Fruit fly (Drosophila melanogaster) S2 (cell line): ENCODE measurements around the gene CG13972.

Experiments used
- CG8478 ChIP-seq: fragments of >200 bp; optimal IDR thresholded peaks from 2 replicates; lab custom pipeline; 2018
- CTCF ChIP-seq, 2 experiments: fragments of >200 bp; optimal IDR thresholded peaks; 2 replicates each; lab custom pipeline; 2018

CG13972 gene

DNA sequence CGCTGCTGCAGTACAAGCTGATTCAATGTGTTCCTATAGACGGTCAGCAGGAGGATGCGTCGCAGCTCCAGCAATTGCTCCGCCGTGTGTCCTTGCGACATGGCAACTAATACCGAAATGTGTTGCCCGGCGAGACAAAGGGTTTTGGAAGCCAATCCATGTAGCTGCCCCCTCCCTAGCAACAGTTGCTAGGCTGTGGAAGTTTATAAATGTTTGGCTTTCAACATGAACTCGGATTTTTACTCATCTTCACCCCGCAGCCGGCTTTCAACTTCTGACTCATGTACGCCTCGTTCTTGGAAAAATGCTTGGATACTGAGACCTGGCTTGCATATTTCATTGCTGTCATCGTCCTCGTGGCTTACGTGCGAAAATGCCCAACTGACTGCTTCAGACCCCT, at the start of gene CG13972:
Gene CG13972 (minus strand): TSS at position 101 of the 400 bp plus-strand sequence.
- TF ChIP-seq CG8478 (lab: Kevin White, UChicago): no peak
- TF ChIP-seq CTCF (optimal IDR thresholded peaks at IDR 0.05; lab: Kevin White, UChicago): no peak

DNA sequence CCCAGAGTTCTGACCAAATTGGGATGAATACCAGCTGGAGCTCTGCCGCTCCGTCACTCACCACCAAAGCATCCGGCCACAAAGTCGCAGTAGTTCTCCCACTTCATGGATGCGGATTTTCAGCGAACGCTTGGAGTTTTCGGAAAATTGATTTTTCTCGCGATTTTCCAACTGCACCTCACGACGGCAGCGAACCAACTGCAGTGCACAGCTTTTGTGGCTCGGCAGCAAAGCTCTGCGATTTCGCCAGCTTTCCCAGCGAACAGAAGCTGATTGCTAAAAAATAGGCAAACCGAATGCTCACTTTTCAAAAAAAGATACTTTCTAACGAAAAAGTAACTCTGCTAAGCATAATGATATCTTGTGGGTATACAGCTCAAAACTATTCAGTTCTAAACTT, 44.1 kb upstream of the CG13972 start, which contains the start of gene CG5646:
Gene CG5646 (minus strand): TSS at position 206 of the 400 bp plus-strand sequence.
- no peak for TF ChIP-seq CG8478 (lab: Kevin White, UChicago)
- TF ChIP-seq CTCF (optimal IDR thresholded peaks at IDR 0.05; lab: Kevin White, UChicago): no peak

DNA sequence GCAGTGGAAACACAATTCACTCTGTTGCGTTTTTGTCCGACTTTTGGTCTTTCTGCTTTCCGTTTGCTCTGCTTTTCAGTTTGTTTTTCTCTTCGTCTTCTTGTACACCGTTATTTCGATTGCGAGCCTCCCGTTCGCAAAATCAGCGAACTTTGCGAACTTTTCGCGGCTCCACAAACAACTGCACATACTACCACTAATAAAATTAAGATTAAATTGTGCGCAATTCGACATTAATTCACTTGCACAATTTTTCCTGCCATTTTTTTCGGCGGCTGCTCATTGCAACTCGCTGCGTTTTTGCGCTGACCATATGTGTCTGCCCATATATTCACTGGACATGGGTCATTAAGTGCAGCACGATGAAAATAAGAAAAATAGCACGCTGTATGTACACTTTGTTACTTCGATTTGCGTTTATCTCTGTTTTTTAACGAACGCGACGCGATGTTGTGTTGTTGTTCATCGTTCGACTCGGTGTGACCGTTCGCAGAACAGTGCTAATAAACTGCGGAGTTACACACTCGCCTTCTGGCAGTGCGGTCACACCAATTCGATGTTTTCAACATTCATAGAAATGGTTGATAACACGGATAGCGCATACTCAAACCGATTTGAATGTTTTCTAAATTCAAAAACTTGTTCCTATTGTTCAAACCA, 41.7 kb upstream of the CG13972 start, which contains the start of gene Klp98A:
Gene Klp98A (minus strand): TSS at position 486 of the 660 bp plus-strand sequence.
- peak; percentile 55 to 56 for TF ChIP-seq CTCF (optimal IDR thresholded peaks at IDR 0.05; lab: Kevin White, UChicago)
- no peak for TF ChIP-seq CG8478 (lab: Kevin White, UChicago)

DNA sequence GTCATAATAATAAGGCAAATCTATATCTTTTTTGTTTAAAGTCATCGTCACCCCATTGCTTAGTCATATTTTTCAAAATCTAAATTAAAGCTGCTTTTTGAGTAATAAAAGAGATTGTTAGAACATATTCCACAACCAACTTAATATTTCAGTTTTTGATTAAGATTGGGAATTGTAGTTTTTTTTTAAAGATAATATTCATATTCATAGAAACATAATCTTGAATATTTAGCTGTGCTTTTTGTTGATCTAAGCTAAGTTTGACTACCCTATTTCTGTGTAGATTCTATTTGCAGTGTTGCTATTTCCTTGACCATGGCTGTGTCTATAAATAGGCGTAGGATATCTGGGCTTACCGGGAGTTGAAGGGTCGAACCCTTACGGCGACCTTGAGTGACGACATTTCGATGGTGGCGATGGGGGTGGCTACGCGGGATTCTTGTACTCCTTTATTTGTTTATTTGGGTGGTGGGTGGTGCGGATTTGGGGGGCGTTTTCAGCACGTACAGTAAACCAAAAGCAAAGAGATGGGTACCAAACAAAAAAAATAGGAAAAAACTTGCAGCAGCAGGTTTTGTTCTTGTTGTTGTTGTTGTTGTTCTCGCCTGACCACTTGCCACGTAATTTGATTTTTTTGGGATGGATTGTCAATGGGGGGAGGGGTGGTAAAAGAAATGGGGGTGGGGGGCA, 41.1 kb upstream of the CG13972 start:
- TF ChIP-seq CTCF (optimal IDR thresholded peaks at IDR 0.05; lab: Kevin White, UChicago): no peak
- TF ChIP-seq CG8478 (lab: Kevin White, UChicago): no peak

DNA sequence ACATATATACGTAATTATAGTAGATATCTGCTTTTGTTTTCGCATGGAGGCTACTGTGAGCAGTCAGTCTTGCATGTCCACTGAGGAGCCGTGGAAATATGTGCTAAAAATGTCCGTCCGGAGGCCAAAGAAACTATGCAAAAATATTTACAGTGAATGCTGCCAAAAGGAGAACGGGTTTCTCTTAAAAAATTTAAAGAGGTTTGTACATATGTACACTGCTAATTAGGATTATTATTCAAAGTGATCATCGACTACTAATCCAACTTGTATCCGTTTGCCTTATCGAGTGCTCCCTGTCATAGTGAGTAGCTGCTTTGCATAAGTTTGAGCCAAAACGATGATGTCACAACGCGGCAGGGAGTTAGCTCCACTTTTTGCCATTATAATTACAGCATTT, 39.9 kb upstream of the CG13972 start:
- no peak for TF ChIP-seq CG8478 (lab: Kevin White, UChicago)
- no peak for TF ChIP-seq CTCF (optimal IDR thresholded peaks at IDR 0.05; lab: Kevin White, UChicago)

DNA sequence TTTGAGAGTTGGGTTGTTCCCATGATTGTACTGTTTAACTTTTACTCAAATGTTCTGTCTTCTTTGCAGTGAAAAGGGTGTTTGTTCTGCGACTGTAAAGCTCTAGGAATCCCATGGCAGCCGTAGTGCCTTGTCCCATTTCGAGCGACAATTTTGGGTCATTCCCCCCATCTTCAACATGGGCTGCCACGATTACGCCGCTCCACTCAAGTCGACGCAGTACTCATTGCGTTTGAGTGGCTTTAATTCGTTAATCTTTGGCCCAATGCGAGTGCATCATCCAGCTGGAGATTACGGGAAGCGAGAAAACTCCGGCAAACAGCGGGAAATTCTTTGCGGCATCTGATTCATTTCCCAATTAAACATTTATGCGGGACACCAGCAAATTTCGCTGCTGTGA, 39.4 kb upstream of the CG13972 start:
- no peak for TF ChIP-seq CTCF (optimal IDR thresholded peaks at IDR 0.05; lab: Kevin White, UChicago)
- no peak for TF ChIP-seq CG8478 (lab: Kevin White, UChicago)

DNA sequence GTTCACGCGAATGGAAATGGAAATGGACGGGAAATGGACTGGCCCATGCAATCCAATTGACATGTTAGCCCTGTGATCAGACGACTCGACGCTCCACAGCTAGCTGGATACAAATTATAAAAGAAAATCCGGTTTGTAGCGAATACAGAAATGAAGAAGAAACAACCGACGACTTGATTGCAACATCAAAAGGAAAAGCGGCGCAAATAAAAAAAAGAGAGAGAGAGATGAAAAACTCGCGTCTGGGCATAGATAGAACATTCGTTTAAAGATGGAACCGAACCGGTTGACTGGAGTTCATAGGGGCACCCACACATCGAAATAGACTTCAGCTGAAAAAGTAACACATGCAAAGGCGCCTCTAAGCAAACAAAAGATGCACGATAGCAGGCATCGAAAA, 38.8 kb upstream of the CG13972 start:
- no peak for TF ChIP-seq CTCF (optimal IDR thresholded peaks at IDR 0.05; lab: Kevin White, UChicago)
- no peak for TF ChIP-seq CG8478 (lab: Kevin White, UChicago)

DNA sequence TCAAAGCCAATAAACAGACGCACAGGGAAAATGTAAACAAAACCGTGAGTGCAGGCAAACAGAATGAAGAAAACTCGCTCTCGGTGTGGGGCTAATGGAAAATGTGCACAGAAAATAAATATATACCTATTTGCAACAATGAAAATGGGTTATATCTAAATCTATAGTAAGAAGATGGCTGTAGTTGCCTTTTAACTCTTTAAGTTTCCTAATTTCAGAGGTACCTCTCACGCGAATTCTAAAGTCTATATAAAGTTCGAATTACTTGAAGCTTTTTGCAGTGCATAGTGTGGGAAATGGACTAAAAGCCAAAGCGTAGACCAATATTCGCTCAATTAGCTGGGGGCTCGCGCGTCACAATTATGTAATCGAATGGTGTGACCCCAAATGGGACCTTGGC, 37.9 kb upstream of the CG13972 start:
- TF ChIP-seq CG8478 (lab: Kevin White, UChicago) (no peak), CTCF (optimal IDR thresholded peaks at IDR 0.05; lab: Kevin White, UChicago) (no peak)

DNA sequence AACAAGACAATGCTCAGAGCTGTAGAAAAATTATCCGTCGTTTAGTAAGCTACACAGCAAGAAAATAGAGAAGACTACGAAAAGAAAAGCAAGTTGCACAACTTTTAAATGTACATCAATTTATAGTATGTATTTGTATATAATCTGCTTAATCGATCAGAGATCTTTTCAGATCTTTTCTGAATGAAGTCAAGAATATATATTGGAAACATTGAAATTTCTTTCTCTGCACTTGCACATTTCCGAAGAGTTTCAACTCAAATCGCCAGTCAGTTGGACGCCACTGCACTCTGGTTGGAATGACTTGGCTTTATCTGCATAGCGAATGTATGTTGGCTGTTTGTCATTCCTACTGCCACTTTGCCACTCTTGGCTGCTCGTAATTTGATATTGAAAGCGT, 36.9 kb upstream of the CG13972 start:
- TF ChIP-seq CTCF (optimal IDR thresholded peaks at IDR 0.05; lab: Kevin White, UChicago) (no peak), CG8478 (lab: Kevin White, UChicago) (no peak)

DNA sequence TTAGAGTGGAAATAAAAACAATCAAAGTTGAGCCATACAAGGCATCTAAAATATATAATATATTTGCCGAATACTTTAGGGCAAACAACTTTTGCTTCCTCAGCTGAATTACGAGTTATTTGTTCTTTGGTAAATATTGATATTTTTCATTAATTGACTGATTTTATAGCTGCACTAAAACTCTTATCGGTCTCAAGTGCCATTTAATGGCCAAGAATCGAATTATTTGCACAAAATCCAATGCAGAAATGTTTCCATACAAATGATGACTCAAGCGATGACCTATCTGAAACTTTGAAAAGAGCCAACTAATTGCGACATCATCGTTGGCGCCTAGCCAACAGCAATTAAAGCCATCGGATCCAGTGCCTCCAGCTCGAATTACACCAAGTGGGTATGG, 36.3 kb upstream of the CG13972 start:
- TF ChIP-seq CG8478 (lab: Kevin White, UChicago): no peak
- no peak for TF ChIP-seq CTCF (optimal IDR thresholded peaks at IDR 0.05; lab: Kevin White, UChicago)

DNA sequence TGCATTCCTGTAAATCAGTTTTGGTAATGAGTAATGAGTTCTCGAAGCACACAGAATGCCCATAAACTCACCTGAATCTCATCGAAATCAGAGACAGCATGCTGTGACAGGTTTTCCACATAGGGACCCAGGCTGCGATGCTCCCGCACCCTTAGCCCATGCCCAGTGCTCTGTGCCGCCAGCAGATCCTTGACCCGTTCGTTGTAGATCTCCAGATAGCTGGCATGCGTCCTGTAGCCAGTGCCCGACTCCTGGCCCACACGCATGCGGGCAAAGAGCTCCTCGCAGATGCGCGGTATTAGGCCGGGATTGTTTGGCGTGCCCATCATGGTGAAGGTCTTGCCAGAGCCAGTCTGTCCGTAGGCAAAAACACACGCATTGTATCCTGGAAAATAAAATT, 35.7 kb upstream of the CG13972 start:
- TF ChIP-seq CTCF (optimal IDR thresholded peaks at IDR 0.05; lab: Kevin White, UChicago): no peak
- TF ChIP-seq CG8478 (lab: Kevin White, UChicago): no peak

DNA sequence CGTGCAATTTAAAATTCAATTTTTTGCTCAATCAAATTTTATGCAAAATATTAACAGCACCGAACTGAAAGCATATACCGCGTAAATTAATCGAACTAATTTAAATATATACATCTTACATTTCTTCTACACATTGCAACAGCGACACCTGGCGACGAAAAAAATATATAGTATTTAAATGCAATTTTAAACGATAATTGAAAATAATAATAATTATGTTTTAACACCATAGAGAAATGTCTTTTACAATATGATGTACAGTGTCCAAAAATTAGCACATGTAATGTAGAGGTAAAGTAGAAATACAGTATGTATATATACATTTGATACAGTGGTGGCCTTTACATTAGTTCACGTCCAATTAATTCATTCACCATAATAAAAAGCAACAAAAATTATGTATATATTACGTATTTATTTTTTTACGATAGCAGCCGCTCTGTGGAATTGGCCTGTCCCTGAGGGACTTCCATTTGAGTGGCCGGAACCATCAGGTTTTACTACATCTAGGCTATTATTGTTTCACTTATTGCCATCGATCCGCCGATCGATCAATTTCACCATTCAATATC, 30.4 kb upstream of the CG13972 start:
- TF ChIP-seq CG8478 (lab: Kevin White, UChicago) (no peak), CTCF (optimal IDR thresholded peaks at IDR 0.05; lab: Kevin White, UChicago) (peak in 1 of 2 experiments; percentile 83)

DNA sequence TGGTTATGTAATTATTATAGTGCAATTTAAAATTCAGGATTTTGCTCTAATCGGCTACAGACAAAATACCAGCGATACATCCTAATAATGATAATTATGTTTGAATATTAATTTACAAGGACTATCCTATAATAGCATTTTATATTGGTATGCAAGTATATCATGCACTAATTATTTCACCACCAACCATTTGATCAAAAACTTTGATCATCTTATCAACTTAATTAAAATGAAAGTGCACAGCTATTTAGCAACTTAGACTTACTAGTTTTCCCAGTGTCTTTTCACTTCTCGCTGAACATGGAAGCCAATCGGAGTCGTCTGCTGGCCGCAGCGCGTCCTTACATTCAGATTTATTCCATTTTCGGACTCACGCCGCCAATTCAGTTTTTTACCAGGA, 28.7 kb upstream of the CG13972 start, which contains the start of gene Gr98d:
Gene Gr98d (plus strand): TSS at position 301 of the 400 bp plus-strand sequence.
- TF ChIP-seq CG8478 (lab: Kevin White, UChicago) (no peak), CTCF (optimal IDR thresholded peaks at IDR 0.05; lab: Kevin White, UChicago) (no peak)

DNA sequence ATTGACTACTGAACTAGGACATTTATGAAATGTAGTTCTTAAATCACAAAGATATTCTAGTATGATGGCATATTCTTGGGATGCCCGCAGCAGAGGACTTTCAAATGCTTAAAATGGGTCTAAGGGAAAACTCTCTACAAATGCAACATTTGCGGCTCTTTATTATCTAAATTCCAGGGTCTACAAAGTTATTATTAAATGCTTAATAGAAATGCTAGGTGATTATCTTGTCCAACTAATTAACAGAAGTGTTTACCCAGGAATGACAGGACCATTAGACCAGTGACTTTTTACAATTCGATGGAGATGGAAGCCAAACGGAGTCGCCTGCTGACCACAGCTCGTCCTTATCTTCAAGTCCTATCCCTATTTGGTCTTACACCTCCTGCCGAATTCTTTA, 27.1 kb upstream of the CG13972 start, which contains the start of gene Gr98c:
Gene Gr98c (plus strand): TSS at position 301 of the 400 bp plus-strand sequence.
- no peak for TF ChIP-seq CG8478 (lab: Kevin White, UChicago)
- no peak for TF ChIP-seq CTCF (optimal IDR thresholded peaks at IDR 0.05; lab: Kevin White, UChicago)

DNA sequence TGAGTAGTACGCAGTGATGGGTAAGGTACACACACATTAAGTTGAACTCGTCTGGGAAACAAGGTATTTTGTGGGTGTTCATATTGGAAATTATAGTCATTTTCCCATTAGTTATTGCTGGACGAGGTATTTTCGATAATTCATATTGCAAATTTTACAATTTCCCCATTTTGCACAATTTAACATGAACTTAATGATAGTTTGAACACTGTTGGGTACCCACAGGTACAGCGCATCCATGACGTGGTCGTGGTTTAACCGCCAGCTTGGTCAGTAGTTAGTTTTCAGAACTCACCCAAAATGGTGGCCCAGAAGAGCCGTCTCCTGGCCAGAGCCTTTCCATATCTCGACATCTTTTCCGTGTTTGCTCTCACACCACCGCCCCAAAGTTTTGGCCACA, 25.1 kb upstream of the CG13972 start, which contains the start of gene Gr98b:
Gene Gr98b (plus strand): TSS at position 301 of the 400 bp plus-strand sequence.
- no peak for TF ChIP-seq CTCF (optimal IDR thresholded peaks at IDR 0.05; lab: Kevin White, UChicago)
- TF ChIP-seq CG8478 (lab: Kevin White, UChicago): no peak
